Fruit fly (Drosophila melanogaster) whole organism, embryonic: Measurements from ENCODE around the gene Alg9.

Source experiments
- BEAF-32 ChIP-seq: fragments of 200-800 bp; sonication (Bioruptor generic); optimal IDR thresholded peaks from 3 replicates; lab custom pipeline; 2017; ENCODE audit warnings: missing biosample characterization, missing genetic modification characterization, mild to moderate bottlenecking, moderate library complexity, missing genetic modification reagents
- CG10147 ChIP-seq: fragments of 200-800 bp; sonication (Bioruptor generic); optimal IDR thresholded peaks from 2 replicates; lab custom pipeline; 2019; ENCODE audit warnings: missing biosample characterization, mild to moderate bottlenecking, missing genetic modification characterization, moderate library complexity
- CG1024 ChIP-seq: fragments of 200-800 bp; sonication (Bioruptor generic); IDR thresholded peaks from 2 replicates; pipeline ENCODE4 v1.3.6; 2022; ENCODE audit warnings: missing biosample characterization, missing genetic modification characterization
- CG11247 ChIP-seq: fragments of 200-800 bp; sonication (Bioruptor generic); IDR thresholded peaks from 2 replicates; pipeline ENCODE4 v1.3.6; 2022; ENCODE audit warnings: missing biosample characterization, missing genetic modification characterization
- CG15011 ChIP-seq: fragments of 200-800 bp; sonication (Bioruptor generic); optimal IDR thresholded peaks from 3 replicates; lab custom pipeline; 2018; ENCODE audit warnings: missing biosample characterization, mild to moderate bottlenecking, missing genetic modification characterization
- CG1602 ChIP-seq: fragments of 200-800 bp; sonication (Bioruptor generic); optimal IDR thresholded peaks from 3 replicates; lab custom pipeline; 2016; ENCODE audit warnings: missing biosample characterization, missing genetic modification characterization
- CG1647 ChIP-seq: fragments of 200-800 bp; sonication (Bioruptor generic); optimal IDR thresholded peaks from 3 replicates; lab custom pipeline; 2016; ENCODE audit warnings: missing biosample characterization, missing genetic modification characterization
- CG2875 ChIP-seq: fragments of 200-800 bp; sonication (Bioruptor generic); optimal IDR thresholded peaks from 2 replicates; lab custom pipeline; 2017; ENCODE audit warnings: missing biosample characterization, mild to moderate bottlenecking, missing genetic modification characterization, missing genetic modification reagents
- CG3065 ChIP-seq: fragments of 200-800 bp; sonication (Bioruptor generic); optimal IDR thresholded peaks from 2 replicates; lab custom pipeline; 2016; ENCODE audit warnings: missing biosample characterization, missing genetic modification characterization
- CG31365 ChIP-seq: fragments of 200-800 bp; sonication (Bioruptor generic); optimal IDR thresholded peaks from 2 replicates; lab custom pipeline; 2018; ENCODE audit warnings: missing biosample characterization, mild to moderate bottlenecking, missing genetic modification characterization
- CG31441 ChIP-seq: fragments of 200-800 bp; sonication (Bioruptor generic); IDR thresholded peaks from 2 replicates; pipeline ENCODE4 v1.3.6; 2022; ENCODE audit warnings: missing biosample characterization, missing genetic modification characterization
- CG32767 ChIP-seq: fragments of 200-800 bp; sonication (Bioruptor generic); IDR thresholded peaks from 2 replicates; pipeline ENCODE4 v1.3.6; 2022; ENCODE audit warnings: missing biosample characterization, missing genetic modification characterization
- CG34422 ChIP-seq: fragments of 200-800 bp; sonication (Bioruptor generic); IDR thresholded peaks from 3 replicates; pipeline ENCODE4 v1.3.6; 2022; ENCODE audit warnings: missing biosample characterization, missing genetic modification characterization
- CG4282 ChIP-seq: fragments of 200-800 bp; sonication (Bioruptor generic); optimal IDR thresholded peaks from 2 replicates; lab custom pipeline; 2016; ENCODE audit warnings: missing biosample characterization, missing genetic modification characterization
- CG4328 ChIP-seq: fragments of 200-800 bp; sonication (Bioruptor generic); optimal IDR thresholded peaks from 3 replicates; lab custom pipeline; 2017; ENCODE audit warnings: missing biosample characterization, missing genetic modification reagents, missing genetic modification characterization
- CG5245 ChIP-seq: fragments of 200-800 bp; sonication (Bioruptor generic); optimal IDR thresholded peaks from 3 replicates; lab custom pipeline; 2016; ENCODE audit warnings: missing biosample characterization, missing genetic modification characterization
- CG7357 ChIP-seq: fragments of 200-800 bp; sonication (Bioruptor generic); IDR thresholded peaks from 3 replicates; pipeline ENCODE4 v1.3.6; 2022; ENCODE audit warnings: missing biosample characterization, missing genetic modification characterization
- CG8281 ChIP-seq: fragments of 200-800 bp; sonication (Bioruptor generic); optimal IDR thresholded peaks from 2 replicates; lab custom pipeline; 2018; ENCODE audit warnings: missing biosample characterization, mild to moderate bottlenecking, missing genetic modification characterization, moderate library complexity
- CG8765 ChIP-seq: fragments of 200-800 bp; sonication (Bioruptor generic); IDR thresholded peaks from 2 replicates; pipeline ENCODE4 v1.3.6; 2022; ENCODE audit warnings: missing biosample characterization, missing genetic modification characterization
- CG9932 ChIP-seq: fragments of 200-800 bp; sonication (Bioruptor generic); IDR thresholded peaks from 2 replicates; pipeline ENCODE4 v1.3.6; 2022; ENCODE audit warnings: missing biosample characterization, missing genetic modification characterization
- Chrac-16 ChIP-seq: fragments of 200-800 bp; sonication (Bioruptor generic); optimal IDR thresholded peaks from 3 replicates; lab custom pipeline; 2016; ENCODE audit warnings: missing biosample characterization, missing genetic modification characterization
- CkIIα-i1 ChIP-seq: fragments of 200-800 bp; sonication (Bioruptor generic); IDR thresholded peaks from 2 replicates; pipeline ENCODE4 v1.3.6; 2022; ENCODE audit warnings: missing biosample characterization, missing genetic modification characterization
- Dip2 ChIP-seq: fragments of 200-800 bp; sonication (Bioruptor generic); IDR thresholded peaks from 2 replicates; pipeline ENCODE4 v1.3.6; 2022; ENCODE audit warnings: missing biosample characterization, missing genetic modification characterization
- Doc2 ChIP-seq: fragments of 200-800 bp; sonication (Bioruptor generic); IDR thresholded peaks from 2 replicates; pipeline ENCODE4 v1.3.6; 2022; ENCODE audit warnings: missing biosample characterization, missing genetic modification characterization
- E2f1 ChIP-seq: fragments of 200-800 bp; sonication (Bioruptor generic); IDR thresholded peaks from 2 replicates; pipeline ENCODE4 v1.3.6; 2022; ENCODE audit warnings: missing biosample characterization, missing genetic modification characterization
- E2f2 ChIP-seq: fragments of 200-800 bp; sonication (Bioruptor generic); IDR thresholded peaks from 2 replicates; pipeline ENCODE4 v1.3.6; 2022; ENCODE audit warnings: missing biosample characterization, missing genetic modification characterization
- Gug ChIP-seq: fragments of 200-800 bp; sonication (Bioruptor generic); IDR thresholded peaks from 4 replicates; pipeline ENCODE4 v1.3.6; 2022; ENCODE audit warnings: missing biosample characterization, missing genetic modification characterization
- Hmx ChIP-seq: fragments of 200-800 bp; sonication (Bioruptor generic); optimal IDR thresholded peaks from 2 replicates; lab custom pipeline; 2016; ENCODE audit warnings: missing biosample characterization, missing genetic modification characterization
- Hr78 ChIP-seq, 2 experiments: fragments of 200-800 bp in 1 of 2; fragments of >200 bp in 1 of 2; sonication (Bioruptor generic) in 1 of 2; optimal IDR thresholded peaks; 2 replicates each; lab custom pipeline; 2017 to 2019; ENCODE audit warnings: missing biosample characterization in 2 of 2, missing genetic modification characterization in 2 of 2, mild to moderate bottlenecking in 1 of 2, moderate library complexity in 1 of 2
- Max ChIP-seq: fragments of 200-800 bp; sonication (Bioruptor generic); optimal IDR thresholded peaks from 2 replicates; lab custom pipeline; 2016; ENCODE audit warnings: missing biosample characterization, mild to moderate bottlenecking, missing genetic modification characterization
- Mrtf ChIP-seq: fragments of 200-800 bp; sonication (Bioruptor generic); IDR thresholded peaks from 3 replicates; pipeline ENCODE4 v1.3.6; 2022; ENCODE audit warnings: missing biosample characterization, missing genetic modification characterization
- Myb ChIP-seq: fragments of 200-800 bp; sonication (Bioruptor generic); optimal IDR thresholded peaks from 2 replicates; lab custom pipeline; 2016; ENCODE audit warnings: missing biosample characterization, missing genetic modification characterization
- Opbp ChIP-seq: fragments of 200-800 bp; sonication (Bioruptor generic); IDR thresholded peaks from 3 replicates; pipeline ENCODE4 v1.3.6; 2022; ENCODE audit warnings: missing biosample characterization, missing genetic modification characterization; ENCODE audit not compliant: partially characterized antibody
- Stat92E ChIP-seq, 3 experiments: fragments of >200 bp in 2 of 3; fragments of 200-800 bp in 1 of 3; sonication (Bioruptor generic) in 1 of 3; optimal IDR thresholded peaks; 2 replicates each; lab custom pipeline; 2017 to 2019; ENCODE audit warnings: missing biosample characterization in 3 of 3, missing genetic modification characterization in 3 of 3, mild to moderate bottlenecking in 1 of 3, moderate library complexity in 1 of 3
- Trl ChIP-seq, 3 experiments: fragments of >200 bp in 2 of 3; fragments of 200-800 bp in 1 of 3; sonication (Bioruptor generic) in 1 of 3; optimal IDR thresholded peaks; 2 replicates in 1 of 3; 3 replicates in 2 of 3; lab custom pipeline; 2016 to 2017; ENCODE audit warnings: missing biosample characterization in 1 of 3, missing genetic modification characterization in 1 of 3
- Usf ChIP-seq: fragments of 200-800 bp; sonication (Bioruptor generic); optimal IDR thresholded peaks from 2 replicates; lab custom pipeline; 2017; ENCODE audit warnings: missing genotype, missing biosample characterization, missing genetic modification characterization
- bcd ChIP-seq: fragments of 200-800 bp; sonication (Bioruptor generic); optimal IDR thresholded peaks from 2 replicates; lab custom pipeline; 2017; ENCODE audit warnings: missing biosample characterization, mild to moderate bottlenecking, missing genetic modification characterization
- ftz-f1 ChIP-seq: fragments of 200-800 bp; sonication (Bioruptor generic); optimal IDR thresholded peaks from 2 replicates; lab custom pipeline; 2016; ENCODE audit warnings: missing biosample characterization, missing genetic modification characterization
- gsb-n ChIP-seq: fragments of 200-800 bp; sonication (Bioruptor generic); optimal IDR thresholded peaks from 3 replicates; lab custom pipeline; 2018; ENCODE audit warnings: missing biosample characterization, mild to moderate bottlenecking, missing genetic modification characterization
- h ChIP-seq: fragments of >200 bp; optimal IDR thresholded peaks from 2 replicates; lab custom pipeline; 2017
- kni ChIP-seq: fragments of 200-800 bp; sonication (Bioruptor generic); optimal IDR thresholded peaks from 3 replicates; lab custom pipeline; 2017; ENCODE audit warnings: mild to moderate bottlenecking, missing biosample characterization, missing genetic modification reagents, missing genetic modification characterization
- lab ChIP-seq: fragments of 200-800 bp; sonication (Bioruptor generic); optimal IDR thresholded peaks from 3 replicates; lab custom pipeline; 2017; ENCODE audit warnings: missing biosample characterization, missing genetic modification characterization, mild to moderate bottlenecking, moderate library complexity, missing genetic modification reagents
- maf-S ChIP-seq: fragments of 200-800 bp; sonication (Bioruptor generic); optimal IDR thresholded peaks from 2 replicates; lab custom pipeline; 2016; ENCODE audit warnings: missing biosample characterization, missing genetic modification characterization
- nerfin-2 ChIP-seq: fragments of 200-800 bp; sonication (Bioruptor generic); IDR thresholded peaks from 2 replicates; pipeline ENCODE4 v1.3.6; 2022; ENCODE audit warnings: missing biosample characterization, missing genetic modification characterization; ENCODE audit not compliant: partially characterized antibody
- nmo ChIP-seq: fragments of 200-800 bp; sonication (Bioruptor generic); optimal IDR thresholded peaks from 2 replicates; lab custom pipeline; 2018; ENCODE audit warnings: missing biosample characterization, mild to moderate bottlenecking, missing genetic modification characterization, moderate library complexity
- p53 ChIP-seq: fragments of 200-800 bp; sonication (Bioruptor generic); optimal IDR thresholded peaks from 2 replicates; lab custom pipeline; 2016; ENCODE audit warnings: missing biosample characterization, missing genetic modification characterization
- prd ChIP-seq, 3 experiments: fragments of >200 bp in 2 of 3; fragments of 200-800 bp in 1 of 3; sonication (Bioruptor generic) in 1 of 3; optimal IDR thresholded peaks in 2 of 3; IDR thresholded peaks in 1 of 3; 2 replicates in 2 of 3; 3 replicates in 1 of 3; pipeline versions ENCODE4 v1.3.6 to Lab custom; 2017 to 2022; ENCODE audit warnings: missing biosample characterization in 1 of 3, missing genetic modification characterization in 1 of 3
- pros ChIP-seq: fragments of 200-800 bp; sonication (Bioruptor generic); optimal IDR thresholded peaks from 3 replicates; lab custom pipeline; 2019; ENCODE audit warnings: missing biosample characterization, mild to moderate bottlenecking, missing genetic modification characterization, moderate library complexity
- slp2 ChIP-seq: fragments of 200-800 bp; sonication (Bioruptor generic); optimal IDR thresholded peaks from 2 replicates; lab custom pipeline; 2016; ENCODE audit warnings: missing biosample characterization, missing genetic modification characterization
- trem ChIP-seq: fragments of 200-800 bp; optimal IDR thresholded peaks from 3 replicates; lab custom pipeline; 2019; ENCODE audit warnings: missing biosample characterization, mild to moderate bottlenecking, missing genetic modification characterization, moderate library complexity

The Alg9 gene

DNA sequence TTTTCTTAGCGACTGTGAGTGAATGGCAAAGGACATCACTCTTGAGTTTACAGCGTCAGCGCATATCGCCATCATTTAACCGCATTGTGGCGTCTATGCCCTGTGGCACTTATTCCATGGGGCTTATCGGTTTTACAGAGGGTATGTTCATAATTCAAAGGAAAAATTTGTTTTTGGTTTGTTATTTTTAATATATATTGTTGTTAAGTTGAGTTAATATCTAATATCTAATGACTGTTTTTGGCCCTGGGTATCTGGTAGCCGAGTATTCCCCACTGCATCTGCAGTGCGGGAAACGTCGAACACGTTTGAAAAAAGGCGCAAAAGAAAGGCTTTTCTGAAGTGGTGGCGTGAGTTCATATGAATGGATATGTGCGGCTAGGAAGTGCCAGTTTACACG, 42.9 kb upstream of the Alg9 start (continued):
- TF ChIP-seq CG3065: peak; percentile 46
- TF ChIP-seq CG31365 (tag; lab: Kevin White, UChicago): no peak
- no peak for TF ChIP-seq CG10147 (GFP tag; lab: Kevin White, UChicago)
- TF ChIP-seq CG1602 (GFP tag; lab: Kevin White, UChicago): peak; percentile 83
- TF ChIP-seq nerfin-2 (GFP tag; lab: Robert Waterston, UW): 0 out of 2 replicates have a peak, but pooled peaks have one; percentile 26
- no peak for TF ChIP-seq Opbp (GFP tag; lab: Robert Waterston, UW)
- peak; percentile 75 for TF ChIP-seq Mrtf
- TF ChIP-seq Gug (GFP tag; lab: Robert Waterston, UW): 0 out of 4 replicates have a peak, but pooled peaks have one; percentile 15
- TF ChIP-seq pros (GFP tag; lab: Kevin White, UChicago): no peak
- no peak for TF ChIP-seq CG15011
- peak; percentile 11 for TF ChIP-seq CG2875 (GFP tag; lab: Kevin White, UChicago)
- TF ChIP-seq lab (GFP tag; lab: Kevin White, UChicago): peak; percentile 53
- peak; percentile 28 for TF ChIP-seq Max (GFP tag; lab: Kevin White, UChicago)
- TF ChIP-seq CG4328: no peak
- TF ChIP-seq CkIIα-i1 (GFP tag; lab: Robert Waterston, UW): no peak
- TF ChIP-seq maf-S (GFP tag; lab: Kevin White, UChicago): no peak
- peak; percentile 65 for TF ChIP-seq CG31441 (GFP tag; lab: Robert Waterston, UW)
- peak; percentile 20; the same call in 1 of the 2 replicates for TF ChIP-seq CG9932
- TF ChIP-seq Doc2: peak; percentile 19; the same call in 1 of the 2 replicates
- peak; percentile 30; the same call in 1 of the 2 replicates for TF ChIP-seq E2f2 (GFP tag; lab: Robert Waterston, UW)
- no peak for TF ChIP-seq CG5245
- no peak for TF ChIP-seq Hmx (GFP tag; lab: Kevin White, UChicago)
- no peak for TF ChIP-seq Myb (GFP tag; lab: Kevin White, UChicago)
- no peak for TF ChIP-seq h
- TF ChIP-seq trem (tag; lab: Kevin White, UChicago): peak; percentile 45
- TF ChIP-seq Chrac-16: peak; percentile 83
- TF ChIP-seq CG8281 (tag; lab: Kevin White, UChicago): no peak
- TF ChIP-seq CG1024 (GFP tag; lab: Robert Waterston, UW): peak; percentile 55
- peak; percentile 66 for TF ChIP-seq gsb-n (tag; lab: Kevin White, UChicago)
- TF ChIP-seq CG4282: no peak
- no peak for TF ChIP-seq p53 (GFP tag; lab: Kevin White, UChicago)
- no peak for TF ChIP-seq BEAF-32
- TF ChIP-seq CG1647 (GFP tag; lab: Kevin White, UChicago): no peak
- TF ChIP-seq CG32767 (GFP tag; lab: Robert Waterston, UW): peak; percentile 72
- no peak for TF ChIP-seq Dip2 (GFP tag; lab: Robert Waterston, UW)
- TF ChIP-seq kni: no peak
- TF ChIP-seq Stat92E (GFP tag; optimal IDR thresholded peaks at IDR 0.05; lab: Kevin White, UChicago): no peak
- no peak for TF ChIP-seq Trl (optimal IDR thresholded peaks at IDR 0.05; lab: Kevin White, UChicago)
- TF ChIP-seq Trl (GFP tag; optimal IDR thresholded peaks at IDR 0.05; lab: Kevin White, UChicago): no peak
- TF ChIP-seq CG8765 (GFP tag; lab: Robert Waterston, UW): peak; percentile 94
- 0 out of 2 replicates have a peak, but pooled peaks have one; percentile 46 for TF ChIP-seq CG11247
- TF ChIP-seq ftz-f1 (GFP tag; lab: Kevin White, UChicago): no peak
- no peak for TF ChIP-seq slp2 (GFP tag; lab: Kevin White, UChicago)
- no peak for TF ChIP-seq Hr78 (GFP tag; optimal IDR thresholded peaks at IDR 0.05; lab: Kevin White, UChicago)
- TF ChIP-seq CG34422 (GFP tag; lab: Robert Waterston, UW): peak; percentile 77; the same call in 2 of the 3 replicates
- TF ChIP-seq bcd (GFP tag; lab: Kevin White, UChicago): no peak
- no peak for TF ChIP-seq prd (optimal IDR thresholded peaks at IDR 0.05; lab: Kevin White, UChicago)
- TF ChIP-seq prd (GFP tag; IDR thresholded peaks at IDR 0.05; lab: Robert Waterston, UW): peak; percentile 93
- TF ChIP-seq E2f1 (GFP tag; lab: Robert Waterston, UW): peak; percentile 58
- TF ChIP-seq CG7357: peak; percentile 46; the same call in 1 of the 3 replicates
- peak; percentile 68 for TF ChIP-seq Usf (GFP tag; lab: Kevin White, UChicago)
- peak; percentile 71 for TF ChIP-seq nmo (GFP tag; lab: Kevin White, UChicago)
